Worm (Caenorhabditis elegans): ENCODE results near the gene Y82E9BR.14.

- TF ChIP-seq ztf-11 (tag; optimal IDR thresholded peaks at IDR 0.05) (no peak), mab-5 (tag; optimal IDR thresholded peaks at IDR 0.05) (no peak), bed-3 (GFP tag; optimal IDR thresholded peaks at IDR 0.05) (no peak), unc-62 (GFP tag; optimal IDR thresholded peaks at IDR 0.05) (no peak), nhr-237 (tag; optimal IDR thresholded peaks at IDR 0.05) (no peak), tbx-8 (GFP tag; optimal IDR thresholded peaks at IDR 0.05) (no peak), nhr-76 (tag; optimal IDR thresholded peaks at IDR 0.05) (no peak), ham-2 (GFP tag; optimal IDR thresholded peaks at IDR 0.05) (no peak), elt-3 (tag; optimal IDR thresholded peaks at IDR 0.05) (no peak), zip-8 (tag; optimal IDR thresholded peaks at IDR 0.05) (no peak)
Observed at ce11 chrIII:1419146-1419636, 5.3 kb upstream of the Y82E9BR.14 start, which contains the start of gene Y82E9BR.3.
